Fruit fly (Drosophila melanogaster) S2 (cell line): ENCODE results near the gene Sec61alpha.

Experiments
- CG8478 ChIP-seq: fragments of >200 bp; optimal IDR thresholded peaks from 2 replicates; lab custom pipeline; 2018
- CTCF ChIP-seq, 2 experiments: fragments of >200 bp; optimal IDR thresholded peaks; 2 replicates each; lab custom pipeline; 2018

Gene Sec61alpha

DNA sequence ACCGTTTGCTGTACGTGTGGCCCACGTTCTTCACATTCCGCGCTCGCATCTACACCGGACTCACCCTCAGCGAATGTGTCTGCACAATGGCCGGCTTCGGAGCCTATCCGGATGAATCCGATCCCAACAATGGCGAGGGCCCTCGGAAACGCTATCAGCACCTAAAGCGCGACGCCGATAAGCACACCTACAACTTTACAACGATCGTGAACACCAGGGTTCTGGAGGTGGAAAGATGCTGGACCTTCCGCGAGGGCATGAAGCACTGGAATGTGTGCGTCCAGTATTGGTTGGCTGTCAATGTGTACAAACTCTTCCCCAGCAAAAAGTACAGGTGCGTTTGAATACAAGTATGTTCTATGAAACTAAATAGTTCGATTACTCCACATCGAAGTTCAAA, 22.8 kb downstream of the Sec61alpha start:
- TF ChIP-seq CTCF (optimal IDR thresholded peaks at IDR 0.05; lab: Kevin White, UChicago): no peak
- TF ChIP-seq CG8478 (lab: Kevin White, UChicago): no peak

DNA sequence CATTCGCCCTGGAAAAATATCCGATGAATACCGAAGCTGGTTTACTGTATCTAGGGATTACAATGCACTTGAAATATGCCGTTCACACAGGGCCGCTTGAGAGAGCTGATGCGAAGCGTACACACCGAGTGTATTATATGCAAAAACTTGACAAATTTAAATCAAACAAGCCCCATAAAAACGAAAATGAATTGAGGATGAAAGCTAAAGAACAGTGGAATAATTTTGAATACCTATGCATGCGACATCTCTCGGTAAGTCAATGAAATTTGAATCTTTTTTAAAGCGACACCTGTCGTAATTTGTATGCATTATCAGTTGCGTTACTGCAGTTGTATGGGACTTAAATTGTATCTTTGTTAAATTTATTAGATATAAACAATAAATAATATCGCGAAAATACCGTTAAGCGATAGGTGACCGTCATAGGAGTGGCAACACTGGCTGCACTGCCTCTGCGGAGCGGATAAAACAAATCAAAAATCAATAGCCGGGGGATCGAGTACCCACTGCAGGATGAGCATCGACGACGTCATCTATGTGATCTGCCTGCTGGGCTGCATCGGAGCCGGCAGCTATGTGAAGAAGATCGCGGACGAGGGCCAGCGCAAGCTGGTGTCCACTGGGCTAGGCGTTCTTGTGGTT, 24.3 kb downstream of the Sec61alpha start, which contains the start of gene frj:
Gene frj, plus strand, starts transcription at position 98 of the 645 bp plus-strand sequence.
- TF ChIP-seq CG8478 (lab: Kevin White, UChicago) (no peak), CTCF (optimal IDR thresholded peaks at IDR 0.05; lab: Kevin White, UChicago) (peak; percentile 87 to 91)

DNA sequence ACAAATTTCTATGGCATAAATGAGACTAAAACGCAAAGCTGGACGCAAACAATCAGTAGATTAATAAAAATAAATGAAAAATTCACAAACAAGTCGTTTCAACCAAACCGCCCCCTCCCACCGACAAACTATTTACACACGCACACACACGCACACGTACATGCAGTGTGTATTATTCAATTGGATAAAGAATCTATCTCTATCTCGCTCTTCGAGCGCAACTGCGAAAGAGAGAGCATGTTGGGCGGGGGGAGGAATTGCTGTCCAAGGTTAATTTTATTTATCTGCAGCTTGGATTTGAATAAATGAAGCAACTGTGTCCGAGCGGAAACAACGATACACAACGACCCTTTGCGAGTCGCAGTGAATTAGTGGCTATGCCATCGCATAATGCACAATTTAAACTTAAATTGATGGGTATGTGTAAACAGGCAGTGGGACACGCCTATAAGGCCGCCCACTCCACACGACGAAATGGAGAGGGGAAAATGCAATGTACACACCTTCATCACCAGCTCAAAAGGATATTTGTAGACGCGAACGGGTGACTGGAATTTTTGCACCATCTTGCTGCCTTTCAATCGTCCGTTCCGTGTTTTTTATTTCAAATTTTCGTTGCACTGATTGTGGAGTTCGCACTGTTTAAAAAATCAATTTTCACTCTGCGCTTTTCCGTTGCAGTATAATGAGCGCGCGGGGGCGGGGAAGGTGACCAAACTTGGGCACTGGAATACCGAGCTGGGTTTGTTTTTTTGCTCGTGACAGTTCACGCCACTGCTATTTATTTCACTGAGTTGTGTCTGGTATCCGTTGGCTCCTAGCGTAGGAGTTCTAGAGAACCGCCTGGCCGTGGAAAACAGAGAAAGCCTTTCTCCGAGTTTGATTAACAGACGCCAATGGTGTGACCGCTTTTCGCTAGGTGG, 25.1 kb downstream of the Sec61alpha start, which contains the start of gene retm:
Gene retm, minus strand, starts transcription at position 898 of the 923 bp plus-strand sequence.
- TF ChIP-seq CG8478 (lab: Kevin White, UChicago) (no peak), CTCF (optimal IDR thresholded peaks at IDR 0.05; lab: Kevin White, UChicago) (peak; percentile 36 to 67)

DNA sequence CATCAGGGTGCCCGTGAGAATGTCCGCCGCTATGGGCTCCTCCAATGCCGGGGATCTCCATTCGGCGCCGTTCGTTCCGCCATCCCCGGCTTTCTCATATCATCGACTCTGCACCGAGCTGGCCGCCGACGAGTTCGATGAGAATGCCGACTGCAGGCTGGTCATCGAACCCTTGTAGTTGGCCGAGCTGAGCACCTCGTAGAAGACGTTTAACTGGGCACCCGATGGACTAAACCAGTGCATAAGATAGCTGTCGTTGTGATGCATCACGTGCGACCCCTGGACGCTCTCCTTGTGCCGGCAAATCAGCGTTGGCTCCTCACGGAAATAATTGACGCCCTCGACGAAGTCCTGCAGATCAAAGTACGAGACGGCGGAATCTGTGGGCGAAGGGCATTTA, 30.6 kb downstream of the Sec61alpha start:
- TF ChIP-seq CG8478 (lab: Kevin White, UChicago) (no peak), CTCF (optimal IDR thresholded peaks at IDR 0.05; lab: Kevin White, UChicago) (no peak)

DNA sequence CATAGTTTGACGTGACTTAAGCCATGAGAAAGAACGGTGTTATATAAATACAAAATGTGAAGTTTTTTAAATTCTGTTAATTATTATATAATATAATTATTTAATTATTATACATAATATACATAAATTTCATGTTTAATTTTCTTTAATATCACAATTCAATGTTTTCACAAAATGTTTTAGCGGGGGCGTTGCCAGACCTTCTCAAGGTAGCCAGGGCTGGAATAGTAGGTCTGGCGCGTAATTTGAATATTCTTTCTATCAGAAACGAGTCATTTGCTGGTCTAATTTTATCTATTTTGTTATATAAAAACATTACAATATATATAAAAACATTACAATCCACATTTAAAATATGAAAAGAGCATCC, 32.1 kb downstream of the Sec61alpha start, which contains the start of gene Acox3:
Gene Acox3, minus strand, starts transcription at position 70 of the 370 bp plus-strand sequence.
- TF ChIP-seq CG8478 (lab: Kevin White, UChicago) (no peak), CTCF (optimal IDR thresholded peaks at IDR 0.05; lab: Kevin White, UChicago) (no peak)

DNA sequence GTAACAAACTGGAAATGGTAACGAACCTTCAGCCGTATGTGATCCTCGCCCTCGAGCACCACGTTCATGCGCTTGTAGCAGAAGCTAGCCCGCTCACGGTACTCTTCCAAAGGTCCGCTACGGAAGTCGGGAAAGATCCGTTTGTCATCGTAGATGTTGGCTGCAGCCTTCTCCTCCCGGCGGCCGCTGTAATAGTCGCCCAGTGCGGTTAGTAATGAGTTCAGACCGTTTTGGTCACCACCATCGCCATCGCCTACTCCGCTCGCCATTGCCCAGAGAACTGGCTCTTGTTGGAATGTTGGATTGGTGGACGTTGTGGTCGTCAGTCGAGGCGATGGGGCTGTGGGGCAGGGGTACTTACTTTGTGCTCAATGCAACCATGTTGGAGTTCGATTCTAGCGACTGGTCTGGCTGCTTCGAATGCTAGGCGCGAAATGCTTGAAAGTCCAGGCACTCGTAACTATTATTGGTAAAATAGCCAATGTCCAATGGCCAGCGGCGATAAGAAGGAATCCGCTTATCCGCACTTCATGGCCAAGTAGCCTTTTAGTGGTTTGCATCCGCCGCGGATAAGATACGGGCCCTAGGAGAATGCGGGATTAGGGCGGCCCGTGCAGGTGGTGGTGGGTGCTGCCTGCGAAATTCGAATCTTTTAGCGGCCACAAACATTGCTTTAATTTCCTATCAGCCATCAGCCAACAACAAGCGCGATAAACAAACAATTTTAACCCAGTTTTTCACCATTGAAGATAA, 32.6 kb downstream of the Sec61alpha start:
- TF ChIP-seq CG8478 (lab: Kevin White, UChicago): no peak
- TF ChIP-seq CTCF (optimal IDR thresholded peaks at IDR 0.05; lab: Kevin White, UChicago): no peak
